Worm (Caenorhabditis elegans): ENCODE results near the gene T23F2.3.

ce11 chrX:5522769-5523601 lies 10.9 kb upstream of the T23F2.3 start, which contains the start of gene mboa-3:
- TF ChIP-seq ztf-29 (GFP tag; IDR thresholded peaks at IDR 0.05) (no peak), ztf-23 (GFP tag; IDR thresholded peaks at IDR 0.05) (no peak)

All from whole organism, midembryonic.